Fruit fly (Drosophila melanogaster) whole organism, prepupa: ENCODE results near the gene JMJD7.

Experiments
- CG10669 ChIP-seq: fragments of 200-800 bp; sonication (Bioruptor generic); optimal IDR thresholded peaks from 3 replicates; lab custom pipeline; 2018; ENCODE audit warnings: missing biosample characterization, mild to moderate bottlenecking, missing genetic modification characterization, moderate library complexity
- CG11762 ChIP-seq: fragments of 200-800 bp; sonication (Bioruptor generic); optimal IDR thresholded peaks from 3 replicates; lab custom pipeline; 2016; ENCODE audit warnings: missing biosample characterization, missing genetic modification characterization; ENCODE audit not compliant: insufficient read depth
- CG11902 ChIP-seq: fragments of 200-800 bp; sonication (Bioruptor generic); optimal IDR thresholded peaks from 3 replicates; lab custom pipeline; 2016; ENCODE audit warnings: missing biosample characterization, missing genetic modification characterization
- CG1621 ChIP-seq: fragments of 200-800 bp; sonication (Bioruptor generic); optimal IDR thresholded peaks from 3 replicates; lab custom pipeline; 2018; ENCODE audit warnings: missing biosample characterization, mild to moderate bottlenecking, missing genetic modification characterization
- CG16779 ChIP-seq: fragments of 200-800 bp; sonication (Bioruptor generic); optimal IDR thresholded peaks from 3 replicates; lab custom pipeline; 2017; ENCODE audit warnings: missing biosample characterization, mild to moderate bottlenecking, missing genetic modification characterization
- CG32006 ChIP-seq: fragments of 200-800 bp; sonication (Bioruptor generic); optimal IDR thresholded peaks from 3 replicates; lab custom pipeline; 2017; ENCODE audit warnings: missing biosample characterization, mild to moderate bottlenecking, missing genetic modification characterization
- CG34406 ChIP-seq: fragments of 200-800 bp; sonication (Bioruptor generic); optimal IDR thresholded peaks from 3 replicates; lab custom pipeline; 2016; ENCODE audit warnings: missing biosample characterization, missing genetic modification characterization
- CG3919 ChIP-seq: fragments of 200-800 bp; sonication (Bioruptor generic); optimal IDR thresholded peaks from 3 replicates; lab custom pipeline; 2016; ENCODE audit warnings: missing biosample characterization, missing genetic modification characterization
- CG4318 ChIP-seq: fragments of 200-800 bp; sonication (Bioruptor generic); optimal IDR thresholded peaks from 3 replicates; lab custom pipeline; 2017; ENCODE audit warnings: missing biosample characterization, mild to moderate bottlenecking, missing genetic modification characterization
- CG6163 ChIP-seq: fragments of 200-800 bp; sonication (Bioruptor generic); IDR thresholded peaks from 3 replicates; pipeline ENCODE4 v1.3.6; 2022; ENCODE audit warnings: missing biosample characterization, missing genetic modification characterization
- CG6792 ChIP-seq: fragments of 200-800 bp; sonication (Bioruptor generic); optimal IDR thresholded peaks from 3 replicates; lab custom pipeline; 2016; ENCODE audit warnings: missing biosample characterization, missing genetic modification characterization
- CG6808 ChIP-seq: fragments of 200-800 bp; sonication (Bioruptor generic); optimal IDR thresholded peaks from 3 replicates; lab custom pipeline; 2017; ENCODE audit warnings: missing biosample characterization, missing genetic modification characterization, mild to moderate bottlenecking, moderate library complexity, missing genetic modification reagents
- CG6854 ChIP-seq: fragments of 200-800 bp; sonication (Bioruptor generic); optimal IDR thresholded peaks from 2 replicates; lab custom pipeline; 2017; ENCODE audit warnings: missing biosample characterization, mild to moderate bottlenecking, missing genetic modification characterization
- CG7368 ChIP-seq: fragments of 200-800 bp; sonication (Bioruptor generic); optimal IDR thresholded peaks from 3 replicates; lab custom pipeline; 2016; ENCODE audit warnings: missing biosample characterization, missing genetic modification characterization
- CG8119 ChIP-seq: fragments of 200-800 bp; sonication (Bioruptor generic); IDR thresholded peaks from 3 replicates; pipeline ENCODE4 v1.3.6; 2022; ENCODE audit warnings: missing biosample characterization, missing genetic modification characterization
- CG8319 ChIP-seq: fragments of 200-800 bp; sonication (Bioruptor generic); optimal IDR thresholded peaks from 3 replicates; lab custom pipeline; 2016; ENCODE audit warnings: missing biosample characterization, missing genetic modification characterization
- Eip78C ChIP-seq: fragments of 200-800 bp; sonication (Bioruptor generic); peaks from one replicate; lab custom pipeline; 2016; ENCODE audit warnings: missing biosample characterization, missing genetic modification characterization
- Eip93F ChIP-seq: fragments of 200-800 bp; sonication (Bioruptor generic); optimal IDR thresholded peaks from 2 replicates; lab custom pipeline; 2016; ENCODE audit warnings: missing biosample characterization, mild to moderate bottlenecking, missing genetic modification characterization
- Ets21C ChIP-seq: fragments of 200-800 bp; sonication (Bioruptor generic); optimal IDR thresholded peaks from 3 replicates; lab custom pipeline; 2016; ENCODE audit warnings: missing biosample characterization, missing genetic modification characterization
- Ets96B ChIP-seq: fragments of 200-800 bp; optimal IDR thresholded peaks from 2 replicates; lab custom pipeline; 2019; ENCODE audit warnings: missing biosample characterization, mild to moderate bottlenecking, missing genetic modification characterization, moderate library complexity
- Hr39 ChIP-seq: fragments of 200-800 bp; sonication (Bioruptor generic); optimal IDR thresholded peaks from 2 replicates; lab custom pipeline; 2016; ENCODE audit warnings: missing biosample characterization, missing genetic modification characterization
- Hr4 ChIP-seq: fragments of 200-800 bp; sonication (Bioruptor generic); optimal IDR thresholded peaks from 3 replicates; lab custom pipeline; 2016; ENCODE audit warnings: missing biosample characterization, missing genetic modification characterization
- OdsH ChIP-seq: fragments of 200-800 bp; sonication (Bioruptor generic); optimal IDR thresholded peaks from 3 replicates; lab custom pipeline; 2016; ENCODE audit warnings: missing biosample characterization, missing genetic modification characterization
- Smox ChIP-seq: fragments of 200-800 bp; sonication (Bioruptor generic); optimal IDR thresholded peaks from 3 replicates; lab custom pipeline; 2016; ENCODE audit warnings: missing biosample characterization, missing genetic modification characterization
- Sox102F ChIP-seq: fragments of 200-800 bp; sonication (Bioruptor generic); optimal IDR thresholded peaks from 2 replicates; lab custom pipeline; 2016; ENCODE audit warnings: missing biosample characterization, mild to moderate bottlenecking, missing genetic modification characterization
- Sox14 ChIP-seq: fragments of 200-800 bp; sonication (Bioruptor generic); optimal IDR thresholded peaks from 3 replicates; lab custom pipeline; 2016; ENCODE audit warnings: missing biosample characterization, missing genetic modification characterization
- achi ChIP-seq: fragments of 200-800 bp; sonication (Bioruptor generic); optimal IDR thresholded peaks from 3 replicates; lab custom pipeline; 2016; ENCODE audit warnings: missing biosample characterization, missing genetic modification characterization
- cyc ChIP-seq: fragments of 200-800 bp; sonication (Bioruptor generic); optimal IDR thresholded peaks from 3 replicates; lab custom pipeline; 2016; ENCODE audit warnings: missing biosample characterization, missing genetic modification characterization
- dsx ChIP-seq: fragments of 200-800 bp; optimal IDR thresholded peaks from 3 replicates; lab custom pipeline; 2019; ENCODE audit warnings: missing biosample characterization, mild to moderate bottlenecking, missing genetic modification characterization, moderate library complexity; ENCODE audit not compliant: poor library complexity, severe bottlenecking
- eg ChIP-seq: fragments of 200-800 bp; sonication (Bioruptor generic); IDR thresholded peaks from 3 replicates; pipeline ENCODE4 v1.3.6; 2022; ENCODE audit warnings: missing biosample characterization, missing genetic modification characterization
- fd59A ChIP-seq: fragments of 200-800 bp; sonication (Bioruptor generic); optimal IDR thresholded peaks from 2 replicates; lab custom pipeline; 2017; ENCODE audit warnings: missing biosample characterization, mild to moderate bottlenecking, missing genetic modification characterization, missing genetic modification reagents
- fkh ChIP-seq: fragments of 200-800 bp; sonication (Bioruptor generic); optimal IDR thresholded peaks from 3 replicates; lab custom pipeline; 2017; ENCODE audit warnings: missing biosample characterization, mild to moderate bottlenecking, missing genetic modification characterization, moderate library complexity
- lz ChIP-seq: fragments of 200-800 bp; sonication (Bioruptor generic); optimal IDR thresholded peaks from 3 replicates; lab custom pipeline; 2016; ENCODE audit warnings: missing biosample characterization, missing genetic modification characterization
- net ChIP-seq: fragments of 200-800 bp; sonication (Bioruptor generic); optimal IDR thresholded peaks from 3 replicates; lab custom pipeline; 2016; ENCODE audit warnings: missing biosample characterization, missing genetic modification characterization
- salr ChIP-seq, 2 experiments: fragments of 200-800 bp; sonication (Bioruptor generic); optimal IDR thresholded peaks; 3 replicates each; lab custom pipeline; 2016 to 2018; ENCODE audit warnings: missing biosample characterization in 2 of 2, missing genetic modification characterization in 2 of 2, mild to moderate bottlenecking in 1 of 2
- spab ChIP-seq: fragments of 200-800 bp; sonication (Bioruptor generic); optimal IDR thresholded peaks from 2 replicates; lab custom pipeline; 2017; ENCODE audit warnings: missing biosample characterization, mild to moderate bottlenecking, missing genetic modification characterization, missing genetic modification reagents
- ss ChIP-seq, 2 experiments: fragments of 200-800 bp; sonication (Bioruptor generic); optimal IDR thresholded peaks; 2 replicates in 1 of 2; 3 replicates in 1 of 2; lab custom pipeline; 2017 to 2018; ENCODE audit warnings: mild to moderate bottlenecking in 2 of 2, missing biosample characterization in 2 of 2, missing genetic modification characterization in 2 of 2, moderate library complexity in 1 of 2
- svp ChIP-seq: fragments of 200-800 bp; sonication (Bioruptor generic); peaks from one replicate; lab custom pipeline; 2016; ENCODE audit warnings: missing biosample characterization, missing genetic modification characterization
- topi ChIP-seq: fragments of 200-800 bp; sonication (Bioruptor generic); optimal IDR thresholded peaks from 3 replicates; lab custom pipeline; 2016; ENCODE audit warnings: missing biosample characterization, missing genetic modification characterization
- vri ChIP-seq: fragments of 200-800 bp; sonication (Bioruptor generic); optimal IDR thresholded peaks from 3 replicates; lab custom pipeline; 2016; ENCODE audit warnings: missing biosample characterization, mild to moderate bottlenecking, missing genetic modification characterization

The JMJD7 gene

dm6 chr3L:13478339-13479203, 28.5 kb upstream of the JMJD7 start (continued):
- TF ChIP-seq CG11762 (GFP tag; lab: Kevin White, UChicago) (no peak), Hr39 (GFP tag; lab: Kevin White, UChicago) (peak; percentile 47), salr (GFP tag; optimal IDR thresholded peaks at IDR 0.05; lab: Kevin White, UChicago) (no peak), achi (peak; percentile 10), CG16779 (tag; lab: Kevin White, UChicago) (no peak), CG8319 (no peak), cyc (GFP tag; lab: Kevin White, UChicago) (peak; percentile 31), fkh (GFP tag; lab: Kevin White, UChicago) (no peak), Sox14 (GFP tag; lab: Kevin White, UChicago) (peak; percentile 5), lz (peak; percentile 41), CG7368 (GFP tag; lab: Kevin White, UChicago) (no peak), Eip78C (GFP tag; lab: Kevin White, UChicago) (peak; percentile 78), eg (GFP tag; lab: Robert Waterston, UW) (no peak), CG6808 (GFP tag; lab: Kevin White, UChicago) (peak; percentile 14), CG4318 (GFP tag; lab: Kevin White, UChicago) (no peak), Eip93F (no peak), CG6163 (GFP tag; lab: Robert Waterston, UW) (peak; percentile 41; the same call in 1 of the 3 replicates), Ets96B (tag; lab: Kevin White, UChicago) (peak; percentile 5), CG11902 (peak; percentile 26), CG32006 (GFP tag; lab: Kevin White, UChicago) (peak; percentile 30), topi (GFP tag; lab: Kevin White, UChicago) (peak; percentile 21), net (GFP tag; lab: Kevin White, UChicago) (no peak), Hr4 (GFP tag; lab: Kevin White, UChicago) (no peak)

dm6 chr3L:13477453-13478184, 27.5 kb upstream of the JMJD7 start, which contains the start of gene stv:
Gene stv, plus strand, starts transcription at chr3L:13477541.
- peak; percentile 35 for TF ChIP-seq CG1621
- TF ChIP-seq CG10669 (GFP tag; lab: Kevin White, UChicago): no peak
- no peak for TF ChIP-seq CG8319
- TF ChIP-seq CG8119 (GFP tag; lab: Robert Waterston, UW): peak; percentile 33; the same call in 2 of the 3 replicates
- TF ChIP-seq CG6854 (GFP tag; lab: Kevin White, UChicago): peak; percentile 15
- TF ChIP-seq CG6163 (GFP tag; lab: Robert Waterston, UW): peak; percentile 50; the same call in 1 of the 3 replicates
- peak; percentile 23; the same call in 1 of the 3 replicates for TF ChIP-seq eg (GFP tag; lab: Robert Waterston, UW)
- TF ChIP-seq Eip78C (GFP tag; lab: Kevin White, UChicago): peak; percentile 77
- no peak for TF ChIP-seq dsx
- no peak for TF ChIP-seq CG4318 (GFP tag; lab: Kevin White, UChicago)
- peak; percentile 47 for TF ChIP-seq vri (GFP tag; lab: Kevin White, UChicago)
- TF ChIP-seq svp (GFP tag; lab: Kevin White, UChicago): peak; percentile 68

dm6 chr3L:13476566-13477452, 26.7 kb upstream of the JMJD7 start:
- TF ChIP-seq ss (GFP tag; optimal IDR thresholded peaks at IDR 0.05; lab: Kevin White, UChicago) (peak; percentile 90), Sox102F (peak; percentile 76), Hr4 (GFP tag; lab: Kevin White, UChicago) (peak; percentile 94), CG3919 (peak; percentile 93), CG34406 (peak; percentile 93), Smox (GFP tag; lab: Kevin White, UChicago) (peak; percentile 86), CG6792 (peak; percentile 91), Eip78C (GFP tag; lab: Kevin White, UChicago) (peak; percentile 99), fd59A (GFP tag; lab: Kevin White, UChicago) (peak; percentile 93), dsx (peak; percentile 88), eg (GFP tag; lab: Robert Waterston, UW) (peak; percentile 94), topi (GFP tag; lab: Kevin White, UChicago) (peak; percentile 91), OdsH (GFP tag; lab: Kevin White, UChicago) (peak; percentile 95), Ets96B (tag; lab: Kevin White, UChicago) (peak; percentile 90), salr (GFP tag; optimal IDR thresholded peaks at IDR 0.05; lab: Kevin White, UChicago) (peak; percentile 77 to 98), Ets21C (GFP tag; lab: Kevin White, UChicago) (peak; percentile 69), Eip93F (peak; percentile 63), achi (peak; percentile 95), spab (GFP tag; lab: Kevin White, UChicago) (peak; percentile 93), CG6854 (GFP tag; lab: Kevin White, UChicago) (no peak), CG32006 (GFP tag; lab: Kevin White, UChicago) (peak; percentile 98)
